Worm (Caenorhabditis elegans) whole organism, young adult: ENCODE results near the gene gos-28.

Experiments used
- B0336.3 ChIP-seq: fragments of 200-800 bp; sonication (Bioruptor generic); IDR thresholded peaks from 2 replicates; pipeline ENCODE4 v1.3.6; 2022; ENCODE audit warnings: missing genetic modification characterization, missing compliant biosample characterization
- F22D6.2 ChIP-seq: sonication (generic microtip); optimal IDR thresholded peaks from 2 replicates; lab custom pipeline; 2016; ENCODE audit warnings: mild to moderate bottlenecking, missing genetic modification characterization, missing compliant biosample characterization
- F23B12.7 ChIP-seq: sonication (generic microtip); optimal IDR thresholded peaks from 2 replicates; lab custom pipeline; 2017; ENCODE audit warnings: missing genetic modification characterization, mild to moderate bottlenecking, missing compliant biosample characterization, antibody characterized with exemption, moderate library complexity; ENCODE audit not compliant: insufficient read depth
- F49E8.2 ChIP-seq: sonication (generic microtip); optimal IDR thresholded peaks from 3 replicates; lab custom pipeline; 2017; ENCODE audit warnings: missing genetic modification characterization, mild to moderate bottlenecking, missing compliant biosample characterization, antibody characterized with exemption, moderate library complexity; ENCODE audit not compliant: insufficient read depth
- F55B11.4 ChIP-seq: sonication (generic microtip); optimal IDR thresholded peaks from 2 replicates; lab custom pipeline; 2016; ENCODE audit warnings: missing compliant biosample characterization, missing genetic modification characterization, borderline replicate concordance; ENCODE audit not compliant: insufficient read depth
- K12H6.12 ChIP-seq: fragments of 200-800 bp; sonication (Bioruptor generic); optimal IDR thresholded peaks from 2 replicates; lab custom pipeline; 2018; ENCODE audit warnings: mild to moderate bottlenecking, missing genetic modification characterization, missing compliant biosample characterization
- T07F8.4 ChIP-seq: sonication (generic microtip); optimal IDR thresholded peaks from 2 replicates; lab custom pipeline; 2016; ENCODE audit warnings: mild to moderate bottlenecking, missing genetic modification characterization, moderate library complexity, missing compliant biosample characterization
- Y95B8A.8 ChIP-seq: fragments of 200-800 bp; sonication (Bioruptor generic); IDR thresholded peaks from 2 replicates; pipeline ENCODE4 v1.3.6; 2022; ENCODE audit warnings: missing genetic modification reagents, missing genetic modification characterization, missing compliant biosample characterization
- ZK185.1 ChIP-seq: sonication (generic microtip); optimal IDR thresholded peaks from 2 replicates; lab custom pipeline; 2016; ENCODE audit warnings: mild to moderate bottlenecking, missing genetic modification characterization, missing compliant biosample characterization; ENCODE audit not compliant: poor library complexity, severe bottlenecking
- athp-1 ChIP-seq: sonication (generic microtip); optimal IDR thresholded peaks from 2 replicates; lab custom pipeline; 2017; ENCODE audit warnings: mild to moderate bottlenecking, missing genetic modification characterization, missing compliant biosample characterization
- bed-2 ChIP-seq: fragments of 200-800 bp; sonication (Bioruptor generic); IDR thresholded peaks from 2 replicates; pipeline ENCODE4 v1.3.6; 2022; ENCODE audit warnings: missing genetic modification reagents, missing genetic modification characterization, missing compliant biosample characterization
- ccch-3 ChIP-seq: fragments of 200-800 bp; sonication (Bioruptor generic); optimal IDR thresholded peaks from 2 replicates; lab custom pipeline; 2018; ENCODE audit warnings: mild to moderate bottlenecking, missing genetic modification characterization, missing compliant biosample characterization
- cebp-1 ChIP-seq, 2 experiments: fragments of 200-800 bp in 1 of 2; sonication (Bioruptor generic) in 1 of 2; sonication (generic microtip) in 1 of 2; IDR thresholded peaks in 1 of 2; optimal IDR thresholded peaks in 1 of 2; 2 replicates each; pipeline versions ENCODE4 v1.3.6 to Lab custom; 2017 to 2022; ENCODE audit warnings: missing compliant biosample characterization in 2 of 2, missing genetic modification characterization in 2 of 2, mild to moderate bottlenecking in 1 of 2, missing genetic modification reagents in 1 of 2, moderate library complexity in 1 of 2
- ceh-100 ChIP-seq: fragments of 200-800 bp; sonication (Bioruptor generic); IDR thresholded peaks from 2 replicates; pipeline ENCODE4 v1.3.6; 2022; ENCODE audit warnings: missing genetic modification reagents, missing genetic modification characterization, missing compliant biosample characterization
- chd-7 ChIP-seq: sonication (generic microtip); optimal IDR thresholded peaks from 2 replicates; lab custom pipeline; 2016; ENCODE audit warnings: mild to moderate bottlenecking, missing genetic modification characterization, moderate library complexity, missing compliant biosample characterization
- dox-1 ChIP-seq: fragments of 200-800 bp; sonication (Bioruptor generic); IDR thresholded peaks from 2 replicates; pipeline ENCODE4 v1.3.6; 2022; ENCODE audit warnings: missing genetic modification reagents, missing genetic modification characterization, missing compliant biosample characterization
- dpff-1 ChIP-seq: sonication (generic microtip); optimal IDR thresholded peaks from 2 replicates; lab custom pipeline; 2017; ENCODE audit warnings: mild to moderate bottlenecking, missing genetic modification characterization, missing compliant biosample characterization
- efl-1 ChIP-seq: fragments of 150-350 bp; optimal IDR thresholded peaks from 2 replicates; lab custom pipeline; 2014; ENCODE audit warnings: missing biosample characterization, missing genetic modification reagents, missing genetic modification characterization
- egl-18 ChIP-seq: fragments of 200-800 bp; sonication (Bioruptor generic); IDR thresholded peaks from 2 replicates; pipeline ENCODE4 v1.3.6; 2022; ENCODE audit warnings: missing genetic modification reagents, missing genetic modification characterization, missing compliant biosample characterization
- ekl-4 ChIP-seq: fragments of 200-800 bp; sonication (Bioruptor generic); IDR thresholded peaks from 2 replicates; pipeline ENCODE4 v1.3.6; 2022; ENCODE audit warnings: missing genetic modification reagents, missing genetic modification characterization, missing compliant biosample characterization
- ets-4 ChIP-seq: fragments of 200-800 bp; sonication (Bioruptor generic); optimal IDR thresholded peaks from 2 replicates; lab custom pipeline; 2018; ENCODE audit warnings: mild to moderate bottlenecking, missing genetic modification characterization, missing compliant biosample characterization
- gei-17 ChIP-seq: fragments of 200-800 bp; sonication (Bioruptor generic); optimal IDR thresholded peaks from 2 replicates; lab custom pipeline; 2018; ENCODE audit warnings: mild to moderate bottlenecking, missing genetic modification characterization, missing compliant biosample characterization
- hlh-12 ChIP-seq: sonication (generic microtip); optimal IDR thresholded peaks from 2 replicates; lab custom pipeline; 2016; ENCODE audit warnings: missing genetic modification characterization, missing compliant biosample characterization
- hsf-1 ChIP-seq: fragments of 200-800 bp; sonication (Bioruptor generic); IDR thresholded peaks from 2 replicates; pipeline ENCODE4 v1.3.6; 2022; ENCODE audit warnings: missing genetic modification reagents, missing genetic modification characterization, missing compliant biosample characterization
- lag-1 ChIP-seq: fragments of 200-800 bp; sonication (Bioruptor generic); IDR thresholded peaks from 2 replicates; pipeline ENCODE4 v1.3.6; 2022; ENCODE audit warnings: missing genetic modification reagents, missing genetic modification characterization, missing compliant biosample characterization
- let-526 ChIP-seq: fragments of 200-800 bp; sonication (Bioruptor generic); IDR thresholded peaks from 2 replicates; pipeline ENCODE4 v1.3.6; 2022; ENCODE audit warnings: missing genetic modification reagents, missing genetic modification characterization, missing compliant biosample characterization
- lir-1 ChIP-seq: fragments of 200-800 bp; sonication (Bioruptor generic); conservative IDR thresholded peaks from 2 replicates; pipeline ENCODE4 v1.3.6; 2022; ENCODE audit warnings: missing genetic modification reagents, missing genetic modification characterization, missing compliant biosample characterization
- madf-3 ChIP-seq: fragments of 200-800 bp; sonication (Bioruptor generic); IDR thresholded peaks from 2 replicates; pipeline ENCODE4 v1.3.6; 2022; ENCODE audit warnings: missing genetic modification reagents, missing genetic modification characterization, missing compliant biosample characterization
- madf-6 ChIP-seq: fragments of 200-800 bp; sonication (Bioruptor generic); IDR thresholded peaks from 2 replicates; pipeline ENCODE4 v1.3.6; 2022; ENCODE audit warnings: missing genetic modification reagents, missing genetic modification characterization, missing compliant biosample characterization
- mcd-1 ChIP-seq: fragments of 200-800 bp; sonication (Bioruptor generic); IDR thresholded peaks from 2 replicates; pipeline ENCODE4 v1.3.6; 2022; ENCODE audit warnings: missing genetic modification reagents, missing genetic modification characterization, missing compliant biosample characterization
- mxl-1 ChIP-seq: sonication (generic microtip); optimal IDR thresholded peaks from 2 replicates; lab custom pipeline; 2016; ENCODE audit warnings: missing genetic modification characterization, missing compliant biosample characterization
- nhr-179 ChIP-seq: sonication (generic microtip); optimal IDR thresholded peaks from 2 replicates; lab custom pipeline; 2016; ENCODE audit warnings: mild to moderate bottlenecking, missing genetic modification characterization, missing compliant biosample characterization
- pbrm-1 ChIP-seq: fragments of 200-800 bp; sonication (Bioruptor generic); IDR thresholded peaks from 2 replicates; pipeline ENCODE4 v1.3.6; 2022; ENCODE audit warnings: missing genetic modification reagents, missing genetic modification characterization, missing compliant biosample characterization
- rcor-1 ChIP-seq: fragments of 200-800 bp; sonication (Bioruptor generic); IDR thresholded peaks from 2 replicates; pipeline ENCODE4 v1.3.6; 2022; ENCODE audit warnings: missing genetic modification reagents, missing genetic modification characterization, missing compliant biosample characterization
- sdz-38 ChIP-seq: sonication (generic microtip); optimal IDR thresholded peaks from 2 replicates; lab custom pipeline; 2016; ENCODE audit warnings: missing genotype, missing genetic modification characterization, missing compliant biosample characterization
- somi-1 ChIP-seq: fragments of 200-800 bp; sonication (Bioruptor generic); optimal IDR thresholded peaks from 2 replicates; lab custom pipeline; 2018; ENCODE audit warnings: mild to moderate bottlenecking, missing genetic modification characterization, missing compliant biosample characterization
- tbp1 ChIP-seq: fragments of 200-800 bp; sonication (Bioruptor generic); optimal IDR thresholded peaks from 2 replicates; lab custom pipeline; 2018; ENCODE audit warnings: mild to moderate bottlenecking, missing genetic modification characterization, missing compliant biosample characterization
- tlf-1 ChIP-seq: fragments of 200-800 bp; sonication (Bioruptor generic); optimal IDR thresholded peaks from 2 replicates; lab custom pipeline; 2018; ENCODE audit warnings: mild to moderate bottlenecking, missing genetic modification characterization, missing compliant biosample characterization
- zfh-2 ChIP-seq: fragments of 200-800 bp; sonication (Bioruptor generic); conservative IDR thresholded peaks from 2 replicates; pipeline ENCODE4 v1.3.6; 2022; ENCODE audit warnings: missing genetic modification reagents, missing genetic modification characterization, missing compliant biosample characterization
- ztf-28 ChIP-seq: fragments of 200-800 bp; sonication (Bioruptor generic); IDR thresholded peaks from 2 replicates; pipeline ENCODE4 v1.3.6; 2022; ENCODE audit warnings: missing genetic modification reagents, missing genetic modification characterization, missing compliant biosample characterization

The gos-28 gene

ce11 chrIII:7387359-7387758 is 38.4 kb upstream of the gos-28 start (continued):
- no peak for TF ChIP-seq cebp-1 (GFP tag; IDR thresholded peaks at IDR 0.05; lab: Robert Waterston, UW)
- peak; percentile 81 for TF ChIP-seq cebp-1 (tag; optimal IDR thresholded peaks at IDR 0.05; lab: Kevin White, UChicago)
- TF ChIP-seq egl-18 (GFP tag; lab: Robert Waterston, UW): no peak
- peak; percentile 33; the same call in 1 of the 2 replicates for TF ChIP-seq ekl-4 (GFP tag; lab: Robert Waterston, UW)
- TF ChIP-seq gei-17 (GFP tag; lab: Kevin White, UChicago): peak; percentile 16
- TF ChIP-seq hlh-12: no peak
- peak; percentile 64; the same call in 1 of the 2 replicates for TF ChIP-seq B0336.3
- TF ChIP-seq lag-1 (GFP tag; lab: Robert Waterston, UW): no peak
- no peak for TF ChIP-seq dpff-1 (tag; lab: Kevin White, UChicago)
- TF ChIP-seq tlf-1 (GFP tag; lab: Kevin White, UChicago): no peak
- no peak for TF ChIP-seq F49E8.2
- no peak for TF ChIP-seq pbrm-1 (GFP tag; lab: Robert Waterston, UW)
- TF ChIP-seq F55B11.4 (tag; lab: Kevin White, UChicago): no peak
- TF ChIP-seq madf-3 (GFP tag; lab: Robert Waterston, UW): no peak
- no peak for TF ChIP-seq efl-1 (GFP tag; lab: Kevin White, UChicago)
- TF ChIP-seq somi-1: no peak
- peak; percentile 35 for TF ChIP-seq K12H6.12 (tag; lab: Kevin White, UChicago)
- no peak for TF ChIP-seq ZK185.1 (tag; lab: Kevin White, UChicago)
- TF ChIP-seq nhr-179 (tag; lab: Kevin White, UChicago): no peak
- peak; percentile 8 for TF ChIP-seq chd-7 (tag; lab: Kevin White, UChicago)
- TF ChIP-seq rcor-1: no peak
- peak; percentile 44 for TF ChIP-seq F22D6.2 (tag; lab: Kevin White, UChicago)
- no peak for TF ChIP-seq athp-1 (tag; lab: Kevin White, UChicago)
- TF ChIP-seq mxl-1: no peak
- peak; percentile 13 for TF ChIP-seq ets-4
- no peak for TF ChIP-seq lir-1 (GFP tag; lab: Robert Waterston, UW)
- no peak for TF ChIP-seq sdz-38
- no peak for TF ChIP-seq T07F8.4 (tag; lab: Kevin White, UChicago)
- peak; percentile 73 for TF ChIP-seq dox-1 (GFP tag; lab: Robert Waterston, UW)
- TF ChIP-seq F23B12.7: peak; percentile 8
- TF ChIP-seq ztf-28: no peak
- TF ChIP-seq zfh-2: peak; percentile 95
- TF ChIP-seq Y95B8A.8 (GFP tag; lab: Robert Waterston, UW): no peak
- TF ChIP-seq bed-2 (GFP tag; lab: Robert Waterston, UW): no peak
- TF ChIP-seq madf-6 (GFP tag; lab: Robert Waterston, UW): 0 out of 2 replicates have a peak, but pooled peaks have one; percentile 14
- no peak; the same call in 1 of the 2 replicates for TF ChIP-seq let-526 (GFP tag; lab: Robert Waterston, UW)
- TF ChIP-seq hsf-1 (GFP tag; lab: Robert Waterston, UW): no peak
- TF ChIP-seq ccch-3 (GFP tag; lab: Kevin White, UChicago): no peak

- peak; percentile 64 for TF ChIP-seq mcd-1 (GFP tag; lab: Robert Waterston, UW)
- peak; percentile 37 for TF ChIP-seq tbp1 (GFP tag; lab: Kevin White, UChicago)
- 0 out of 2 replicates have a peak, but pooled peaks have one; percentile 23 for TF ChIP-seq ceh-100 (GFP tag; lab: Robert Waterston, UW)
Observed at ce11 chrIII:7386539-7386938, 37.6 kb upstream of the gos-28 start.
